Worm (Caenorhabditis elegans) whole organism, mixed stage, embryonic: Measurements from ENCODE around the gene B0284.3.

Experiments
- M03D4.4 ChIP-seq: sonication (generic microtip); optimal IDR thresholded peaks from 2 replicates; lab custom pipeline; 2017; ENCODE audit warnings: mild to moderate bottlenecking, missing genetic modification characterization, missing compliant biosample characterization
- bed-3 ChIP-seq: fragments of 200-800 bp; sonication (Bioruptor generic); optimal IDR thresholded peaks from 3 replicates; lab custom pipeline; 2018; ENCODE audit warnings: mild to moderate bottlenecking, missing genetic modification characterization, moderate library complexity, missing compliant biosample characterization
- ceh-39 ChIP-seq: fragments of 150-350 bp; optimal IDR thresholded peaks from 2 replicates; lab custom pipeline; 2014; ENCODE audit warnings: missing biosample characterization, missing genetic modification characterization
- ceh-43 ChIP-seq: fragments of 200-800 bp; sonication (Bioruptor generic); optimal IDR thresholded peaks from 2 replicates; lab custom pipeline; 2018; ENCODE audit warnings: mild to moderate bottlenecking, missing genetic modification characterization, moderate library complexity, missing compliant biosample characterization
- ceh-83 ChIP-seq: fragments of 200-800 bp; sonication (Bioruptor generic); optimal IDR thresholded peaks from 2 replicates; lab custom pipeline; 2018; ENCODE audit warnings: mild to moderate bottlenecking, missing genetic modification characterization, missing compliant biosample characterization
- ces-1 ChIP-seq: fragments of 150-350 bp; optimal IDR thresholded peaks from 2 replicates; lab custom pipeline; 2014; ENCODE audit warnings: missing biosample characterization, missing genetic modification reagents, missing genetic modification characterization
- cnd-1 ChIP-seq: fragments of 200-800 bp; sonication (Bioruptor generic); optimal IDR thresholded peaks from 2 replicates; lab custom pipeline; 2018; ENCODE audit warnings: mild to moderate bottlenecking, missing genetic modification characterization, missing compliant biosample characterization
- drap-1 ChIP-seq: fragments of 200-800 bp; sonication (Bioruptor generic); optimal IDR thresholded peaks from 3 replicates; lab custom pipeline; 2018; ENCODE audit warnings: mild to moderate bottlenecking, missing genetic modification characterization, missing compliant biosample characterization
- elt-1 ChIP-seq: sonication (generic microtip); optimal IDR thresholded peaks from 2 replicates; lab custom pipeline; 2017; ENCODE audit warnings: missing genetic modification characterization, mild to moderate bottlenecking, missing compliant biosample characterization, antibody characterized with exemption, moderate library complexity, borderline replicate concordance; ENCODE audit not compliant: insufficient read depth
- elt-3 ChIP-seq: fragments of 150-350 bp; optimal IDR thresholded peaks from 2 replicates; lab custom pipeline; 2014; ENCODE audit warnings: missing biosample characterization, missing genetic modification characterization
- ham-2 ChIP-seq: fragments of 200-800 bp; sonication (Bioruptor generic); optimal IDR thresholded peaks from 2 replicates; lab custom pipeline; 2018; ENCODE audit warnings: mild to moderate bottlenecking, missing genetic modification characterization, missing compliant biosample characterization
- lin-13 ChIP-seq: fragments of 150-350 bp; optimal IDR thresholded peaks from 2 replicates; lab custom pipeline; 2014; ENCODE audit warnings: missing biosample characterization, missing genetic modification characterization
- lin-32 ChIP-seq: fragments of 200-800 bp; sonication (Bioruptor generic); optimal IDR thresholded peaks from 2 replicates; lab custom pipeline; 2018; ENCODE audit warnings: mild to moderate bottlenecking, missing genetic modification characterization, missing compliant biosample characterization
- lsy-2 ChIP-seq: fragments of 150-350 bp; optimal IDR thresholded peaks from 2 replicates; lab custom pipeline; 2014; ENCODE audit warnings: missing biosample characterization, missing genetic modification characterization
- mab-5 ChIP-seq: fragments of 150-350 bp; optimal IDR thresholded peaks from 2 replicates; lab custom pipeline; 2014; ENCODE audit warnings: missing biosample characterization, missing genetic modification characterization
- mep-1 ChIP-seq: fragments of 150-350 bp; optimal IDR thresholded peaks from 2 replicates; lab custom pipeline; 2017; ENCODE audit warnings: missing biosample characterization, missing genetic modification reagents, missing genetic modification characterization, inconsistent platforms
- mls-2 ChIP-seq: sonication (generic microtip); optimal IDR thresholded peaks from 2 replicates; lab custom pipeline; 2016; ENCODE audit warnings: mild to moderate bottlenecking, missing genetic modification characterization, moderate library complexity, missing compliant biosample characterization
- nhr-12 ChIP-seq: fragments of 150-350 bp; optimal IDR thresholded peaks from 2 replicates; lab custom pipeline; 2014; ENCODE audit warnings: missing biosample characterization, missing genetic modification characterization
- nhr-2 ChIP-seq: fragments of 150-350 bp; optimal IDR thresholded peaks from 2 replicates; lab custom pipeline; 2014; ENCODE audit warnings: missing biosample characterization, missing genetic modification characterization
- nhr-28 ChIP-seq: fragments of 150-350 bp; optimal IDR thresholded peaks from 2 replicates; lab custom pipeline; 2014; ENCODE audit warnings: missing biosample characterization, missing genetic modification characterization
- nhr-76 ChIP-seq: sonication (generic microtip); optimal IDR thresholded peaks from 2 replicates; lab custom pipeline; 2017; ENCODE audit warnings: missing biosample characterization, missing genetic modification characterization
- sem-2 ChIP-seq: fragments of 200-800 bp; sonication (Bioruptor generic); optimal IDR thresholded peaks from 2 replicates; lab custom pipeline; 2018; ENCODE audit warnings: mild to moderate bottlenecking, missing genetic modification characterization, missing compliant biosample characterization
- snpc-4 ChIP-seq: fragments of 150-350 bp; optimal IDR thresholded peaks from 2 replicates; lab custom pipeline; 2014; ENCODE audit warnings: missing biosample characterization, missing genetic modification characterization
- sptf-1 ChIP-seq: sonication (generic microtip); optimal IDR thresholded peaks from 2 replicates; lab custom pipeline; 2017; ENCODE audit warnings: mild to moderate bottlenecking, missing genetic modification characterization, moderate library complexity, missing compliant biosample characterization
- tbx-8 ChIP-seq: fragments of 200-800 bp; sonication (Bioruptor generic); optimal IDR thresholded peaks from 2 replicates; lab custom pipeline; 2018; ENCODE audit warnings: mild to moderate bottlenecking, missing genetic modification characterization, moderate library complexity, missing compliant biosample characterization
- unc-120 ChIP-seq: sonication (generic microtip); optimal IDR thresholded peaks from 2 replicates; lab custom pipeline; 2017; ENCODE audit warnings: missing genetic modification characterization, missing compliant biosample characterization; ENCODE audit not compliant: poor library complexity, severe bottlenecking
- unc-39 ChIP-seq: fragments of 150-350 bp; optimal IDR thresholded peaks from 2 replicates; lab custom pipeline; 2014; ENCODE audit warnings: missing biosample characterization, missing genetic modification characterization
- unc-62 ChIP-seq: fragments of 150-350 bp; optimal IDR thresholded peaks from 2 replicates; lab custom pipeline; 2014; ENCODE audit warnings: missing biosample characterization, missing genetic modification reagents, missing genetic modification characterization
- ztf-11 ChIP-seq: fragments of 150-350 bp; optimal IDR thresholded peaks from 2 replicates; lab custom pipeline; 2014; ENCODE audit warnings: missing biosample characterization, missing genetic modification characterization

B0284.3 gene

ce11 chrIII:4349799-4350198 is 29.8 kb downstream of the B0284.3 start, which contains the start of gene B0285.6:
Gene B0285.6, plus strand, starts transcription at chrIII:4350099.
- TF ChIP-seq unc-62 (GFP tag; lab: Kevin White, UChicago) = no peak
- TF ChIP-seq ces-1 (GFP tag; lab: Kevin White, UChicago) = no peak
- no peak for TF ChIP-seq drap-1
- TF ChIP-seq ztf-11 (tag; lab: Kevin White, UChicago) = no peak
- TF ChIP-seq bed-3 (GFP tag; lab: Kevin White, UChicago) = no peak
- TF ChIP-seq unc-39 (tag; lab: Kevin White, UChicago) = no peak
- TF ChIP-seq ceh-39 (tag; lab: Kevin White, UChicago) = no peak
- TF ChIP-seq sem-2 (GFP tag; lab: Kevin White, UChicago) = no peak
- no peak for TF ChIP-seq elt-3 (tag; lab: Kevin White, UChicago)
- no peak for TF ChIP-seq nhr-2 (tag; lab: Kevin White, UChicago)
- no peak for TF ChIP-seq ceh-83 (GFP tag; lab: Kevin White, UChicago)
- TF ChIP-seq ham-2 (GFP tag; lab: Kevin White, UChicago) = no peak

ce11 chrIII:4345034-4345433 is 34.6 kb downstream of the B0284.3 start, which contains the start of gene hse-5:
Gene hse-5, plus strand, starts transcription at chrIII:4345334.
- TF ChIP-seq nhr-28 (tag; lab: Kevin White, UChicago) (no peak), nhr-76 (tag; lab: Kevin White, UChicago) (no peak), nhr-12 (tag; lab: Kevin White, UChicago) (no peak), ceh-83 (GFP tag; lab: Kevin White, UChicago) (no peak), lin-13 (tag; lab: Kevin White, UChicago) (no peak), cnd-1 (tag; lab: Kevin White, UChicago) (no peak), nhr-2 (tag; lab: Kevin White, UChicago) (no peak), ham-2 (GFP tag; lab: Kevin White, UChicago) (no peak), mls-2 (tag; lab: Kevin White, UChicago) (no peak)

ce11 chrIII:4343070-4343469 is 36.5 kb downstream of the B0284.3 start, which contains the start of the genes B0285.3 and lcmt-1:
Gene B0285.3, minus strand, starts transcription at chrIII:4343336.
Gene lcmt-1, plus strand, starts transcription at chrIII:4343446.
- no peak for TF ChIP-seq lin-32 (GFP tag; lab: Kevin White, UChicago)
- TF ChIP-seq ham-2 (GFP tag; lab: Kevin White, UChicago) = no peak
- no peak for TF ChIP-seq elt-3 (tag; lab: Kevin White, UChicago)
- no peak for TF ChIP-seq drap-1
- no peak for TF ChIP-seq ceh-39 (tag; lab: Kevin White, UChicago)
- no peak for TF ChIP-seq unc-120 (tag; lab: Kevin White, UChicago)
- TF ChIP-seq snpc-4 = no peak

ce11 chrIII:4335614-4336013 is 44.0 kb downstream of the B0284.3 start:
- TF ChIP-seq M03D4.4 (tag; lab: Kevin White, UChicago) (no peak), ceh-39 (tag; lab: Kevin White, UChicago) (no peak), sem-2 (GFP tag; lab: Kevin White, UChicago) (no peak), unc-120 (tag; lab: Kevin White, UChicago) (no peak), unc-39 (tag; lab: Kevin White, UChicago) (no peak), lin-13 (tag; lab: Kevin White, UChicago) (no peak)

- no peak for TF ChIP-seq mab-5
- TF ChIP-seq nhr-12 (tag; lab: Kevin White, UChicago) = no peak
- TF ChIP-seq sptf-1 (tag; lab: Kevin White, UChicago) = peak; percentile 46
- TF ChIP-seq mep-1 (tag; lab: Kevin White, UChicago) = peak; percentile 76
- TF ChIP-seq elt-3 (tag; lab: Kevin White, UChicago) = no peak
- peak; percentile 40 for TF ChIP-seq ces-1 (GFP tag; lab: Kevin White, UChicago)
- peak; percentile 13 for TF ChIP-seq lsy-2 (tag; lab: Kevin White, UChicago)
- TF ChIP-seq, all 35 proteins: peak for 4
Measured at ce11 chrIII:4332543-4333042, 47.0 kb downstream of the B0284.3 start, which contains the start of gene cdk-12. Gene cdk-12, plus strand, starts transcription at chrIII:4332992.

ce11 chrIII:4330984-4331383 is 48.6 kb downstream of the B0284.3 start, which contains the start of gene gly-6:
Gene gly-6, minus strand, starts transcription at chrIII:4331228.
- TF ChIP-seq ceh-39 (tag; lab: Kevin White, UChicago) = no peak
- no peak for TF ChIP-seq nhr-2 (tag; lab: Kevin White, UChicago)
- no peak for TF ChIP-seq unc-120 (tag; lab: Kevin White, UChicago)
- TF ChIP-seq nhr-12 (tag; lab: Kevin White, UChicago) = no peak
- TF ChIP-seq unc-62 (GFP tag; lab: Kevin White, UChicago) = no peak
- no peak for TF ChIP-seq tbx-8 (GFP tag; lab: Kevin White, UChicago)
- TF ChIP-seq ceh-43 (GFP tag; lab: Kevin White, UChicago) = no peak
- no peak for TF ChIP-seq nhr-76 (tag; lab: Kevin White, UChicago)
- TF ChIP-seq elt-1 (tag; lab: Kevin White, UChicago) = no peak
- no peak for TF ChIP-seq elt-3 (tag; lab: Kevin White, UChicago)
